Fruit fly (Drosophila melanogaster): Measurements from ENCODE around the gene CG12659.

The CG12659 gene

dm6 chrX:8542728-8543127, 48.8 kb downstream of the CG12659 start:
- no peak for TF ChIP-seq CG12768 (GFP tag; optimal IDR thresholded peaks at IDR 0.05)

- TF ChIP-seq CG1620 (GFP tag; optimal IDR thresholded peaks at IDR 0.05), result no peak
- TF ChIP-seq CG33017 (tag; optimal IDR thresholded peaks at IDR 0.05), result no peak
- no peak for TF ChIP-seq CG5204 (GFP tag; optimal IDR thresholded peaks at IDR 0.05)
- no peak for TF ChIP-seq tj (GFP tag; optimal IDR thresholded peaks at IDR 0.05)
- TF ChIP-seq CG7101 (tag; optimal IDR thresholded peaks at IDR 0.05), result no peak
- no peak for TF ChIP-seq kay (GFP tag; ENCODE audit: borderline replicate concordance)
- no peak for TF ChIP-seq pad (GFP tag; optimal IDR thresholded peaks at IDR 0.05)
- TF ChIP-seq CG12768 (GFP tag; optimal IDR thresholded peaks at IDR 0.05), result no peak
- no peak for TF ChIP-seq toe (GFP tag; optimal IDR thresholded peaks at IDR 0.05)
- TF ChIP-seq Hr96 (GFP tag; optimal IDR thresholded peaks at IDR 0.05), result no peak
- TF ChIP-seq Mnt (GFP tag; optimal IDR thresholded peaks at IDR 0.05), result no peak
- no peak for TF ChIP-seq bab1 (GFP tag; optimal IDR thresholded peaks at IDR 0.05)
- TF ChIP-seq Crg-1 (GFP tag; optimal IDR thresholded peaks at IDR 0.05), result no peak
- no peak for TF ChIP-seq CG14711 (tag; optimal IDR thresholded peaks at IDR 0.05)
- no peak for TF ChIP-seq CG7045 (GFP tag; optimal IDR thresholded peaks at IDR 0.05)
- TF ChIP-seq Clk (GFP tag; optimal IDR thresholded peaks at IDR 0.05), result no peak
- TF ChIP-seq cnc (optimal IDR thresholded peaks at IDR 0.05), result no peak
- no peak for TF ChIP-seq cic (GFP tag; optimal IDR thresholded peaks at IDR 0.05)
These were observed 49.5 kb downstream of the CG12659 start for dm6 chrX:8541985-8542384.
